Worm (Caenorhabditis elegans) whole organism, L3 larva: ENCODE results near the gene fbxa-72.

Experiments used
- ama-1 ChIP-seq: fragments of 150-350 bp; optimal IDR thresholded peaks from 2 replicates; lab custom pipeline; 2018
- ceh-82 ChIP-seq: fragments of 150-350 bp; optimal IDR thresholded peaks from 2 replicates; lab custom pipeline; 2014; ENCODE audit warnings: missing biosample characterization, missing genetic modification characterization
- ceh-9 ChIP-seq: sonication (generic microtip); optimal IDR thresholded peaks from 2 replicates; lab custom pipeline; 2018; ENCODE audit warnings: missing biosample characterization, missing genetic modification characterization
- egl-27 ChIP-seq: sonication (generic microtip); optimal IDR thresholded peaks from 4 replicates; lab custom pipeline; 2017; ENCODE audit warnings: missing biosample characterization, missing genetic modification reagents, missing genetic modification characterization
- egl-5 ChIP-seq: fragments of 150-350 bp; optimal IDR thresholded peaks from 2 replicates; lab custom pipeline; 2017; ENCODE audit warnings: missing biosample characterization, missing genetic modification reagents, missing genetic modification characterization, inconsistent platforms
- hmg-11 ChIP-seq: sonication (generic microtip); optimal IDR thresholded peaks from 2 replicates; lab custom pipeline; 2016; ENCODE audit warnings: missing genetic modification characterization, missing compliant biosample characterization
- nfya-1 ChIP-seq: sonication (generic microtip); optimal IDR thresholded peaks from 2 replicates; lab custom pipeline; 2017; ENCODE audit warnings: missing genetic modification characterization, mild to moderate bottlenecking, missing compliant biosample characterization, antibody characterized with exemption, moderate library complexity; ENCODE audit not compliant: insufficient read depth
- nhr-11 ChIP-seq: fragments of 150-350 bp; optimal IDR thresholded peaks from 2 replicates; lab custom pipeline; 2014; ENCODE audit warnings: missing biosample characterization, missing genetic modification characterization
- nhr-237 ChIP-seq: fragments of 150-350 bp; optimal IDR thresholded peaks from 2 replicates; lab custom pipeline; 2014; ENCODE audit warnings: missing biosample characterization, missing genetic modification characterization
- nhr-28 ChIP-seq: fragments of 150-350 bp; optimal IDR thresholded peaks from 2 replicates; lab custom pipeline; 2014; ENCODE audit warnings: missing biosample characterization, missing genetic modification characterization
- snpc-4 ChIP-seq: fragments of 150-350 bp; optimal IDR thresholded peaks from 2 replicates; lab custom pipeline; 2014; ENCODE audit warnings: missing biosample characterization, missing genetic modification characterization
- unc-62 ChIP-seq: fragments of 150-350 bp; sonication (generic microtip); optimal IDR thresholded peaks from 4 replicates; lab custom pipeline; 2014; ENCODE audit warnings: missing biosample characterization, missing genetic modification reagents, missing genetic modification characterization
- zag-1 ChIP-seq: fragments of 150-350 bp; optimal IDR thresholded peaks from 2 replicates; lab custom pipeline; 2014; ENCODE audit warnings: missing biosample characterization, missing genetic modification characterization
- ztf-11 ChIP-seq: fragments of 150-350 bp; optimal IDR thresholded peaks from 2 replicates; lab custom pipeline; 2014; ENCODE audit warnings: missing biosample characterization, missing genetic modification characterization

DNA sequence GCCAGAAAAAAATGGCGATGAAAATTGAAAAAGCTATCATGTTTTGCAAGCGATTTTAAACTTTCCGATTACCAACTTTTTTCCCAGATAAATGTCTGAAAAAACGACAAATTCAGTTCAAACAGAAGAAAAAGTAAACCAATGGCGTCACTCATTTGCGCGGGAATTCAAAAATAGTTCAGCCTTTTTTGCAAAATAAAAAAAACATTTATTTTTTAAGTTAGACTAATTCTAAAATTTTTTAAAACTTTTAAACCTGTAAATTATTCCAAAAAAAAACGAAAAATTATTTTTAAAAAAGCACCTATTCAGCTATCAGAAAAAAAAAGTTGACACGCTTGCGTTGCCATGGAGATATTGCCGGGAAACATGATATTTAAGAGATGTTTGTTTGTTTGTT, 36.3 kb upstream of the fbxa-72 start, which contains the start of gene cyp-33C11:
- no peak for TF ChIP-seq zag-1
- TF ChIP-seq ztf-11 (tag; lab: Kevin White, UChicago) = no peak
- no peak for TF ChIP-seq nfya-1
- TF ChIP-seq snpc-4 (tag; lab: Kevin White, UChicago) = no peak
- TF ChIP-seq nhr-28 (tag; lab: Kevin White, UChicago) = no peak
- TF ChIP-seq ama-1 (lab: Kevin White, UChicago) = no peak
- TF ChIP-seq nhr-11 (tag; lab: Kevin White, UChicago) = no peak
- no peak for TF ChIP-seq nhr-237 (tag; lab: Kevin White, UChicago)
- TF ChIP-seq ceh-82 (tag; lab: Kevin White, UChicago) = no peak
- TF ChIP-seq unc-62 (GFP tag; lab: Kevin White, UChicago) = no peak
- TF ChIP-seq hmg-11 = no peak
- no peak for TF ChIP-seq egl-27 (tag; lab: Kevin White, UChicago)
- no peak for TF ChIP-seq egl-5
- TF ChIP-seq ceh-9 (tag; lab: Kevin White, UChicago) = no peak
